Fruit fly (Drosophila melanogaster): ENCODE measurements around the gene MnM.

- TF ChIP-seq gl (tag; optimal IDR thresholded peaks at IDR 0.05) = peak; percentile 33
- TF ChIP-seq CG10348 (GFP tag; IDR thresholded peaks at IDR 0.05) = no peak
- peak; percentile 93 for TF ChIP-seq Snoo (tag; optimal IDR thresholded peaks at IDR 0.05)
- peak; percentile 80 for TF ChIP-seq CG34367 (tag; optimal IDR thresholded peaks at IDR 0.05)
- no peak for TF ChIP-seq CG14655 (GFP tag; optimal IDR thresholded peaks at IDR 0.05)
- TF ChIP-seq CG9948 (tag; optimal IDR thresholded peaks at IDR 0.05) = peak; percentile 44
- TF ChIP-seq CG13204 (GFP tag; optimal IDR thresholded peaks at IDR 0.05) = no peak
- no peak for TF ChIP-seq D1 (tag; optimal IDR thresholded peaks at IDR 0.05)
These were observed 44.4 kb upstream of the MnM start, which contains the start of the genes RpL28 and eIF1 for dm6 chr3L:3222643-3223389.
